Worm (Caenorhabditis elegans) whole organism, young adult: ENCODE results near the gene T24H7.2.

Source experiments
- B0019.2 ChIP-seq: fragments of 200-800 bp; sonication (Bioruptor generic); conservative IDR thresholded peaks from 2 replicates; pipeline ENCODE4 v1.3.6; 2022; ENCODE audit warnings: missing genetic modification reagents, missing genetic modification characterization, missing compliant biosample characterization
- B0336.3 ChIP-seq: fragments of 200-800 bp; sonication (Bioruptor generic); IDR thresholded peaks from 2 replicates; pipeline ENCODE4 v1.3.6; 2022; ENCODE audit warnings: missing genetic modification characterization, missing compliant biosample characterization
- C17E4.6 ChIP-seq: fragments of 200-800 bp; sonication (Bioruptor generic); IDR thresholded peaks from 2 replicates; pipeline ENCODE4 v1.3.6; 2022; ENCODE audit warnings: missing genetic modification reagents, missing genetic modification characterization, missing compliant biosample characterization
- F10E7.11 ChIP-seq: sonication (generic microtip); optimal IDR thresholded peaks from 2 replicates; lab custom pipeline; 2017; ENCODE audit warnings: mild to moderate bottlenecking, missing genetic modification characterization, moderate library complexity, missing compliant biosample characterization
- F22D6.2 ChIP-seq: sonication (generic microtip); optimal IDR thresholded peaks from 2 replicates; lab custom pipeline; 2016; ENCODE audit warnings: mild to moderate bottlenecking, missing genetic modification characterization, missing compliant biosample characterization
- F33H1.4 ChIP-seq: fragments of 200-800 bp; sonication (Bioruptor generic); IDR thresholded peaks from 2 replicates; pipeline ENCODE4 v1.3.6; 2022; ENCODE audit warnings: missing genetic modification reagents, missing genetic modification characterization, missing compliant biosample characterization
- F49E8.2 ChIP-seq: sonication (generic microtip); optimal IDR thresholded peaks from 3 replicates; lab custom pipeline; 2017; ENCODE audit warnings: missing genetic modification characterization, mild to moderate bottlenecking, missing compliant biosample characterization, antibody characterized with exemption, moderate library complexity; ENCODE audit not compliant: insufficient read depth
- T26A5.8 ChIP-seq: sonication (generic microtip); optimal IDR thresholded peaks from 2 replicates; lab custom pipeline; 2016; ENCODE audit warnings: missing genetic modification characterization, missing compliant biosample characterization
- Y53G8AR.9 ChIP-seq: fragments of 200-800 bp; sonication (Bioruptor generic); conservative IDR thresholded peaks from 2 replicates; pipeline ENCODE4 v1.3.6; 2022; ENCODE audit warnings: missing genetic modification reagents, missing genetic modification characterization, missing compliant biosample characterization
- aptf-3 ChIP-seq: fragments of 200-800 bp; sonication (Bioruptor generic); IDR thresholded peaks from 2 replicates; pipeline ENCODE4 v1.3.6; 2022; ENCODE audit warnings: missing genetic modification characterization, missing compliant biosample characterization
- atf-7 ChIP-seq: sonication (generic microtip); optimal IDR thresholded peaks from 2 replicates; lab custom pipeline; 2017; ENCODE audit warnings: mild to moderate bottlenecking, missing genetic modification characterization, missing compliant biosample characterization
- athp-1 ChIP-seq: sonication (generic microtip); optimal IDR thresholded peaks from 2 replicates; lab custom pipeline; 2017; ENCODE audit warnings: mild to moderate bottlenecking, missing genetic modification characterization, missing compliant biosample characterization
- attf-3 ChIP-seq: fragments of 200-800 bp; sonication (Bioruptor generic); conservative IDR thresholded peaks from 2 replicates; pipeline ENCODE4 v1.3.6; 2022; ENCODE audit warnings: missing genetic modification reagents, missing genetic modification characterization, missing compliant biosample characterization
- attf-5 ChIP-seq: fragments of 200-800 bp; sonication (Bioruptor generic); optimal IDR thresholded peaks from 2 replicates; lab custom pipeline; 2018; ENCODE audit warnings: mild to moderate bottlenecking, missing genetic modification characterization, missing compliant biosample characterization
- cebp-2 ChIP-seq: fragments of 200-800 bp; sonication (Bioruptor generic); IDR thresholded peaks from 2 replicates; pipeline ENCODE4 v1.3.6; 2022; ENCODE audit warnings: missing genetic modification characterization, missing compliant biosample characterization
- ceh-100 ChIP-seq: fragments of 200-800 bp; sonication (Bioruptor generic); IDR thresholded peaks from 2 replicates; pipeline ENCODE4 v1.3.6; 2022; ENCODE audit warnings: missing genetic modification reagents, missing genetic modification characterization, missing compliant biosample characterization
- ceh-91 ChIP-seq: fragments of 200-800 bp; sonication (Bioruptor generic); IDR thresholded peaks from 2 replicates; pipeline ENCODE4 v1.3.6; 2022; ENCODE audit warnings: missing genetic modification reagents, missing genetic modification characterization, missing compliant biosample characterization
- dpff-1 ChIP-seq: sonication (generic microtip); optimal IDR thresholded peaks from 2 replicates; lab custom pipeline; 2017; ENCODE audit warnings: mild to moderate bottlenecking, missing genetic modification characterization, missing compliant biosample characterization
- dpl-1 ChIP-seq: fragments of 150-350 bp; optimal IDR thresholded peaks from 2 replicates; lab custom pipeline; 2014; ENCODE audit warnings: missing biosample characterization, missing genetic modification reagents, missing genetic modification characterization
- efl-1 ChIP-seq: fragments of 150-350 bp; optimal IDR thresholded peaks from 2 replicates; lab custom pipeline; 2014; ENCODE audit warnings: missing biosample characterization, missing genetic modification reagents, missing genetic modification characterization
- egrh-3 ChIP-seq: fragments of 200-800 bp; sonication (Bioruptor generic); IDR thresholded peaks from 2 replicates; pipeline ENCODE4 v1.3.6; 2022; ENCODE audit warnings: missing genetic modification reagents, missing genetic modification characterization, missing compliant biosample characterization
- ekl-4 ChIP-seq: fragments of 200-800 bp; sonication (Bioruptor generic); IDR thresholded peaks from 2 replicates; pipeline ENCODE4 v1.3.6; 2022; ENCODE audit warnings: missing genetic modification reagents, missing genetic modification characterization, missing compliant biosample characterization
- ets-4 ChIP-seq: fragments of 200-800 bp; sonication (Bioruptor generic); optimal IDR thresholded peaks from 2 replicates; lab custom pipeline; 2018; ENCODE audit warnings: mild to moderate bottlenecking, missing genetic modification characterization, missing compliant biosample characterization
- him-1 ChIP-seq: sonication (generic microtip); optimal IDR thresholded peaks from 2 replicates; lab custom pipeline; 2016; ENCODE audit warnings: missing genotype, missing genetic modification reagents, missing genetic modification characterization, missing compliant biosample characterization
- hmg-1.2 ChIP-seq: fragments of 200-800 bp; sonication (Bioruptor generic); IDR thresholded peaks from 2 replicates; pipeline ENCODE4 v1.3.6; 2022; ENCODE audit warnings: missing genetic modification reagents, missing genetic modification characterization, missing compliant biosample characterization
- lin-35 ChIP-seq, 3 experiments: fragments of 150-350 bp in 2 of 3; sonication (generic microtip) in 1 of 3; optimal IDR thresholded peaks; 2 replicates each; lab custom pipeline; 2014 to 2018; ENCODE audit warnings: missing biosample characterization in 3 of 3, missing genetic modification characterization in 3 of 3, missing genetic modification reagents in 3 of 3
- lin-54 ChIP-seq: fragments of 200-800 bp; sonication (Bioruptor generic); optimal IDR thresholded peaks from 2 replicates; lab custom pipeline; 2018; ENCODE audit warnings: mild to moderate bottlenecking, missing genetic modification characterization, missing compliant biosample characterization
- madf-6 ChIP-seq: fragments of 200-800 bp; sonication (Bioruptor generic); IDR thresholded peaks from 2 replicates; pipeline ENCODE4 v1.3.6; 2022; ENCODE audit warnings: missing genetic modification reagents, missing genetic modification characterization, missing compliant biosample characterization
- madf-8 ChIP-seq: fragments of 200-800 bp; sonication (Bioruptor generic); conservative IDR thresholded peaks from 2 replicates; pipeline ENCODE4 v1.3.6; 2022; ENCODE audit warnings: missing genetic modification reagents, missing genetic modification characterization, missing compliant biosample characterization
- mcd-1 ChIP-seq: fragments of 200-800 bp; sonication (Bioruptor generic); IDR thresholded peaks from 2 replicates; pipeline ENCODE4 v1.3.6; 2022; ENCODE audit warnings: missing genetic modification reagents, missing genetic modification characterization, missing compliant biosample characterization
- mes-4 ChIP-seq: sonication (generic microtip); optimal IDR thresholded peaks from 2 replicates; lab custom pipeline; 2016; ENCODE audit warnings: missing genotype, missing genetic modification characterization, missing compliant biosample characterization
- mxl-1 ChIP-seq: sonication (generic microtip); optimal IDR thresholded peaks from 2 replicates; lab custom pipeline; 2016; ENCODE audit warnings: missing genetic modification characterization, missing compliant biosample characterization
- nfyb-1 ChIP-seq: fragments of 200-800 bp; sonication (Bioruptor generic); IDR thresholded peaks from 2 replicates; pipeline ENCODE4 v1.3.6; 2022; ENCODE audit warnings: missing genetic modification reagents, missing genetic modification characterization, missing compliant biosample characterization
- nhr-80 ChIP-seq: sonication (generic microtip); optimal IDR thresholded peaks from 2 replicates; lab custom pipeline; 2016; ENCODE audit warnings: missing genetic modification characterization, missing compliant biosample characterization
- pha-4 ChIP-seq: fragments of 150-350 bp; sonication (generic microtip); optimal IDR thresholded peaks from 2 replicates; lab custom pipeline; 2014; ENCODE audit warnings: missing biosample characterization, missing genetic modification reagents, missing genetic modification characterization
- snpc-1.1 ChIP-seq: sonication (generic microtip); optimal IDR thresholded peaks from 2 replicates; lab custom pipeline; 2017; ENCODE audit warnings: missing genetic modification characterization, mild to moderate bottlenecking, missing compliant biosample characterization, antibody characterized with exemption, moderate library complexity, missing genotype, missing genetic modification reagents; ENCODE audit not compliant: insufficient read depth
- sptf-2 ChIP-seq: fragments of 200-800 bp; sonication (Bioruptor generic); optimal IDR thresholded peaks from 2 replicates; lab custom pipeline; 2018; ENCODE audit warnings: mild to moderate bottlenecking, missing genetic modification characterization, missing compliant biosample characterization
- unc-130 ChIP-seq: sonication (generic microtip); optimal IDR thresholded peaks from 2 replicates; lab custom pipeline; 2016; ENCODE audit warnings: missing genetic modification reagents, missing genetic modification characterization, missing compliant biosample characterization
- unc-62 ChIP-seq: fragments of 150-350 bp; optimal IDR thresholded peaks from 2 replicates; lab custom pipeline; 2014; ENCODE audit warnings: missing biosample characterization, missing genetic modification reagents, missing genetic modification characterization
- xnd-1 ChIP-seq: sonication (generic microtip); optimal IDR thresholded peaks from 2 replicates; lab custom pipeline; 2016; ENCODE audit warnings: missing genotype, missing genetic modification reagents, missing genetic modification characterization, missing compliant biosample characterization
- zim-3 ChIP-seq: sonication (generic microtip); optimal IDR thresholded peaks from 2 replicates; lab custom pipeline; 2017; ENCODE audit warnings: mild to moderate bottlenecking, missing genetic modification characterization, moderate library complexity, missing compliant biosample characterization
- ztf-18 ChIP-seq: sonication (generic microtip); optimal IDR thresholded peaks from 2 replicates; lab custom pipeline; 2016; ENCODE audit warnings: missing genotype, mild to moderate bottlenecking, missing genetic modification characterization, missing compliant biosample characterization
- ztf-26 ChIP-seq: sonication (generic microtip); optimal IDR thresholded peaks from 2 replicates; lab custom pipeline; 2017; ENCODE audit warnings: missing genetic modification characterization, missing compliant biosample characterization

T24H7.2 gene

ce11 chrII:6223755-6224154, 23.4 kb upstream of the T24H7.2 start:
- no peak for TF ChIP-seq snpc-1.1 (tag; lab: Kevin White, UChicago)
- no peak for TF ChIP-seq mcd-1 (GFP tag; lab: Robert Waterston, UW)

DNA sequence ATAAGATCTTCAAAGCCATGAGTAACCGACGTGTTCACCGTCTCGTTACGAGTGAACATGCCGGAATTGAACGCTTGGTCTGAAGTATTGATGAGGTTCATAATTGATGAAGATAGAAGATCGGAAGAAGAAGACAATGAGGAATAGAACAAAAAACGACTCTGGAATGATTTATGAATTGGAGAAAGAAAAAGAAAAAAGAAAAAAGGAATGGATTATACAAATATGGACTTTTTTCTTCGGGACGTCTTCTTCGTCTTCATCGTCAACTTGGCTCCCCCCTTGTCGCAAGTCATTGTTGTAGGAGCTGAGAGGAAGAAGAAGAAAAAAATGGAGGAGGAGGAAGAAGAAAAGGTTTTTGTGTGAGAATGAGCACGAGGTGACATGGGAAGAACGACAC, 20.1 kb upstream of the T24H7.2 start, which contains the start of gene srsy-2:
Gene srsy-2 (minus strand): TSS at position 101 of the 400 bp plus-strand sequence.
- TF ChIP-seq aptf-3 (GFP tag; lab: Robert Waterston, UW), result no peak
- no peak for TF ChIP-seq egrh-3 (GFP tag; lab: Robert Waterston, UW)
- TF ChIP-seq cebp-2 (GFP tag; lab: Robert Waterston, UW), result no peak
- no peak for TF ChIP-seq B0019.2 (GFP tag; lab: Robert Waterston, UW)
- no peak for TF ChIP-seq lin-54 (GFP tag; lab: Kevin White, UChicago)
- no peak for TF ChIP-seq atf-7 (tag; lab: Kevin White, UChicago)
- TF ChIP-seq unc-130 (GFP tag; lab: Kevin White, UChicago), result no peak
- no peak for TF ChIP-seq ztf-26 (tag; lab: Kevin White, UChicago)
- no peak for TF ChIP-seq zim-3 (tag; lab: Kevin White, UChicago)
- no peak for TF ChIP-seq ceh-91 (GFP tag; lab: Robert Waterston, UW)

ce11 chrII:6230116-6230515, 17.0 kb upstream of the T24H7.2 start:
- TF ChIP-seq ceh-100 (GFP tag; lab: Robert Waterston, UW) (no peak), mxl-1 (tag; lab: Kevin White, UChicago) (no peak), F49E8.2 (tag; lab: Kevin White, UChicago) (no peak), ztf-18 (tag; lab: Kevin White, UChicago) (no peak)

ce11 chrII:6235432-6236092, 11.5 kb upstream of the T24H7.2 start, which contains the start of gene T24H7.9:
Gene T24H7.9, minus strand, starts transcription at chrII:6235505.
- TF ChIP-seq F22D6.2, result no peak
- peak; percentile 26 for TF ChIP-seq attf-5 (GFP tag; lab: Kevin White, UChicago)
- no peak for TF ChIP-seq mes-4
- TF ChIP-seq atf-7 (tag; lab: Kevin White, UChicago), result no peak
- no peak for TF ChIP-seq unc-62
- TF ChIP-seq B0336.3 (GFP tag; lab: Robert Waterston, UW), result 0 out of 2 replicates have a peak, but pooled peaks have one; percentile 29
- no peak for TF ChIP-seq ets-4 (GFP tag; lab: Kevin White, UChicago)
- no peak for TF ChIP-seq athp-1 (tag; lab: Kevin White, UChicago)
- TF ChIP-seq efl-1 (GFP tag; lab: Kevin White, UChicago), result peak; percentile 74
- TF ChIP-seq dpl-1 (GFP tag; lab: Kevin White, UChicago), result peak; percentile 35
- no peak for TF ChIP-seq attf-3 (GFP tag; lab: Robert Waterston, UW)
- TF ChIP-seq Y53G8AR.9 (GFP tag; lab: Robert Waterston, UW), result no peak
- TF ChIP-seq madf-6 (GFP tag; lab: Robert Waterston, UW), result peak; percentile 89
- no peak for TF ChIP-seq pha-4 (tag; lab: Kevin White, UChicago)
- TF ChIP-seq nhr-80 (tag; lab: Kevin White, UChicago), result peak; percentile 68
- TF ChIP-seq C17E4.6 (GFP tag; lab: Robert Waterston, UW), result no peak
- peak; percentile 58 for TF ChIP-seq xnd-1 (tag; lab: Kevin White, UChicago)
- no peak for TF ChIP-seq ekl-4
- TF ChIP-seq nfyb-1 (GFP tag; lab: Robert Waterston, UW), result 0 out of 2 replicates have a peak, but pooled peaks have one; percentile 17
- no peak for TF ChIP-seq ceh-100 (GFP tag; lab: Robert Waterston, UW)
- no peak for TF ChIP-seq hmg-1.2 (GFP tag; lab: Robert Waterston, UW)
- no peak for TF ChIP-seq sptf-2 (GFP tag; lab: Kevin White, UChicago)
- no peak for TF ChIP-seq lin-35 (GFP tag; optimal IDR thresholded peaks at IDR 0.05; lab: Kevin White, UChicago)
- no peak for TF ChIP-seq him-1 (tag; lab: Kevin White, UChicago)
- TF ChIP-seq T26A5.8 (tag; lab: Kevin White, UChicago), result no peak
- TF ChIP-seq F33H1.4 (GFP tag; lab: Robert Waterston, UW), result peak; percentile 26; the same call in 1 of the 2 replicates
- no peak for TF ChIP-seq dpff-1 (tag; lab: Kevin White, UChicago)
- peak; percentile 77 for TF ChIP-seq madf-8 (GFP tag; lab: Robert Waterston, UW)
- no peak for TF ChIP-seq zim-3 (tag; lab: Kevin White, UChicago)
- TF ChIP-seq F10E7.11 (tag; lab: Kevin White, UChicago), result no peak
